Fruit fly (Drosophila melanogaster): Measurements from ENCODE around the gene SNF4Agamma.

SNF4Agamma gene

dm6 chr3R:21184373-21185132 is 44.0 kb downstream of the SNF4Agamma start (continued):
- TF ChIP-seq psq (GFP tag; optimal IDR thresholded peaks at IDR 0.05) (peak; percentile 68), CG12236 (GFP tag; optimal IDR thresholded peaks at IDR 0.05) (peak; percentile 53), Pdp1 (GFP tag; optimal IDR thresholded peaks at IDR 0.05) (peak; percentile 68 to 71), dysf (GFP tag; IDR thresholded peaks at IDR 0.05) (peak; percentile 73), Hr78 (GFP tag; optimal IDR thresholded peaks at IDR 0.05) (no peak), Bgb (GFP tag; IDR thresholded peaks at IDR 0.05; ENCODE audit: partially characterized antibody) (peak; percentile 54), scrt (GFP tag; optimal IDR thresholded peaks at IDR 0.05) (peak; percentile 62), CG3726 (GFP tag; IDR thresholded peaks at IDR 0.05) (0 out of 3 replicates have a peak, but pooled peaks have one; percentile 55), croc (GFP tag; conservative IDR thresholded peaks at IDR 0.05) (peak; percentile 48; the same call in 2 of the 3 replicates), CHES-1-like (GFP tag; optimal IDR thresholded peaks at IDR 0.05) (peak; percentile 58), CG15601 (tag; optimal IDR thresholded peaks at IDR 0.05) (peak; percentile 71), Meics (GFP tag; optimal IDR thresholded peaks at IDR 0.05) (peak; percentile 80), sima (GFP tag; optimal IDR thresholded peaks at IDR 0.05) (peak; percentile 33), Med (GFP tag) (peak; percentile 98), grn (GFP tag; optimal IDR thresholded peaks at IDR 0.05) (peak; percentile 11), az2 (GFP tag; optimal IDR thresholded peaks at IDR 0.05) (peak; percentile 57), Awh (GFP tag; IDR thresholded peaks at IDR 0.05) (0 out of 2 replicates have a peak, but pooled peaks have one; percentile 39), oc (tag; optimal IDR thresholded peaks at IDR 0.05) (no peak), D19A (tag; optimal IDR thresholded peaks at IDR 0.05) (peak; percentile 27), mam (GFP tag; optimal IDR thresholded peaks at IDR 0.05) (peak; percentile 67), CG7987 (GFP tag; optimal IDR thresholded peaks at IDR 0.05) (peak; percentile 83), CG2129 (GFP tag; IDR thresholded peaks at IDR 0.05; ENCODE audit: partially characterized antibody) (no peak), wdn (GFP tag; IDR thresholded peaks at IDR 0.05) (peak; percentile 58), Nf-YB (GFP tag; optimal IDR thresholded peaks at IDR 0.05) (peak; percentile 31), Lim3 (GFP tag; IDR thresholded peaks at IDR 0.05) (no peak), peb (GFP tag; IDR thresholded peaks at IDR 0.05) (no peak), disco-r (GFP tag; optimal IDR thresholded peaks at IDR 0.05) (peak; percentile 56), CG8359 (GFP tag; optimal IDR thresholded peaks at IDR 0.05; ENCODE audit: borderline replicate concordance) (peak; percentile 54), aop (GFP tag; IDR thresholded peaks at IDR 0.05) (no peak), CG12769 (tag; optimal IDR thresholded peaks at IDR 0.05) (peak; percentile 66), Ptx1 (GFP tag; IDR thresholded peaks at IDR 0.05) (peak; percentile 72), ara (GFP tag; IDR thresholded peaks at IDR 0.05) (peak; percentile 66), Elba2 (GFP tag; optimal IDR thresholded peaks at IDR 0.05) (no peak), CG6689 (GFP tag; IDR thresholded peaks at IDR 0.05) (0 out of 2 replicates have a peak, but pooled peaks have one; percentile 33), MESR4 (GFP tag; optimal IDR thresholded peaks at IDR 0.05) (no peak), CG17186 (GFP tag; optimal IDR thresholded peaks at IDR 0.05) (no peak), CG1024 (GFP tag; IDR thresholded peaks at IDR 0.05) (peak; percentile 49; the same call in 1 of the 2 replicates), Fer1 (GFP tag; optimal IDR thresholded peaks at IDR 0.05) (peak; percentile 73), Neu2 (GFP tag; optimal IDR thresholded peaks at IDR 0.05; ENCODE audit: borderline replicate concordance) (no peak), CG30431 (GFP tag; optimal IDR thresholded peaks at IDR 0.05) (peak; percentile 70), pita (GFP tag; optimal IDR thresholded peaks at IDR 0.05) (peak; percentile 4), pnt (GFP tag; optimal IDR thresholded peaks at IDR 0.05) (peak; percentile 43), bbx (GFP tag; IDR thresholded peaks at IDR 0.05; ENCODE audit: partially characterized antibody) (peak; percentile 50; the same call in 1 of the 2 replicates), pfk (GFP tag; optimal IDR thresholded peaks at IDR 0.05) (peak; percentile 23), CG6854 (GFP tag; optimal IDR thresholded peaks at IDR 0.05) (peak; percentile 24), CG10431 (GFP tag; optimal IDR thresholded peaks at IDR 0.05) (peak; percentile 79), dpn (GFP tag; optimal IDR thresholded peaks at IDR 0.05) (peak; percentile 78 to 79), CG13123 (GFP tag; optimal IDR thresholded peaks at IDR 0.05) (no peak)
